Fruit fly (Drosophila melanogaster): Measurements from ENCODE around the gene CG42264.

The CG42264 gene

DNA sequence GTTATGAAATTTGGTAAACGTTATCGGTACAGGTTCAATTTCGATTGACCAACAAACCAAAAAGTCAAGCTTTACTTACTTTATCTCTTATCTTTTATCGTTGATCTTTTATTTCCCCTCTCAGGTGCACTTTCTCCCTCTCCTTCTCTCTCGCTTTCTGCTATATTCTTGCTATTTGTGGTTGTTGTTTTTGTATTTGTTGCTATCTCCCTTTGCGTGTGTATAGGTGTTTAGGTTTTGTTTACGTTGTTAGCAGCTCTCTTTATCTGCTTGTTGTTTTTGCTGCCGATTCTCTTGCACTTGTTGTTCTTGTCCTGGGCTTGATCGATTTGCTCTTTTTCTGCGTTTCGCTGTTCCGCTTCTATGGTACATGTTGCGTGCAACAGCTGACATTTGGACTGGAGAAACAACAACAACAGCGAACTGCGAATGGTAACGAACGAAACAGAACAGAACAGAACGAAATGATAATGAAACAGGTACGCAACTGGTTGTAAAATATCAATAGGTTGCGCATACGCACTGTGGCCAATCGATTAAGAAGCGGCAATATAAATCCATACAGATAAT, 32.1 kb downstream of the CG42264 start:
- no peak for TF ChIP-seq CG17801 (GFP tag; optimal IDR thresholded peaks at IDR 0.05; ENCODE audit: partially characterized antibody)

DNA sequence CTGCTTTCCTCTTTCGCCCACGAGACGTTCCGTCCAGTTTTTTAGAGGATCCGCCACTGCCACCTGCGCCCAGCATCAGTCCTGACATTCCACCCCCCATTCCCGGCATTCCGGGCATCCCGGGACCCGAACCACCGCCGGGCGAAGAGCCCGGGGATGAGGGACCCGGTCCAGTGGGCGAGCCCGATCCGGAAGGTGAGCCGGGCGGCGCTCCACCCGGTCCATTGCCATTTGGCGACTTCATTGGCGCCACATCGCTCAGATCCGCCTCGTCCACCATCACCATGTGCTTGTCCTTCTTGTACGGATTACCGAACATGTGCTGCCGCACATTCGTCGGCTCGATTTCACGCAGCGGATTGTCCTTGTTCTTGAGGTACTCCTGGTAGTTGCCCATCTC, 34.8 kb downstream of the CG42264 start:
- no peak for TF ChIP-seq CG17801 (GFP tag; optimal IDR thresholded peaks at IDR 0.05; ENCODE audit: partially characterized antibody)

DNA sequence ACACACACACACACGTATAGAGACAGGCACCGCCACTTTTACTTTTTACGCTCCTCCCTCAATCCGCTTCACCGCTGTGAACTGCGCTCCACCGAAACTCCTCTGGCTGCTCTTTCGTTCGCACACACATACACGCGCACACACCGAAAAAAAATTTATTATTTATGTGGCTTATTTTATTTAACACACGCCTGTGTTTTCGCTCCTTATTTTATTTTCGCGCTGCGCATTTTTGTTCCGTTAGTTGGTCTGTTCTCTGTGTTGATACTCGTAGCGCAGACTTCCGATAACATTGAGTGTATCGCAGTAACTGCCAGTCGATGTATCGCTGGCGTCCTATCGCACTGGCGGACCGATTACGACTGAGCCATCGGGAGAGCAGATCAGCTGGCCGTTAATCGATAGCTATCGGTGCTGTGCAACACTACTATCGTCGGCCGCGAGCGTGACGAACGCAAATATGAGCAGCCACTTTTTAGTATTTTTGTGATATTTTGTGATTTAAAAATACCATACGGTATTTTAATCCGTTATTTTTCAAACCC, 38.7 kb downstream of the CG42264 start, which contains the start of gene Snx27:
Snx27 (minus strand) TSS at position 356 of the 545 bp plus-strand sequence.
- TF ChIP-seq CG17801 (GFP tag; optimal IDR thresholded peaks at IDR 0.05; ENCODE audit: partially characterized antibody), result peak; percentile 76

DNA sequence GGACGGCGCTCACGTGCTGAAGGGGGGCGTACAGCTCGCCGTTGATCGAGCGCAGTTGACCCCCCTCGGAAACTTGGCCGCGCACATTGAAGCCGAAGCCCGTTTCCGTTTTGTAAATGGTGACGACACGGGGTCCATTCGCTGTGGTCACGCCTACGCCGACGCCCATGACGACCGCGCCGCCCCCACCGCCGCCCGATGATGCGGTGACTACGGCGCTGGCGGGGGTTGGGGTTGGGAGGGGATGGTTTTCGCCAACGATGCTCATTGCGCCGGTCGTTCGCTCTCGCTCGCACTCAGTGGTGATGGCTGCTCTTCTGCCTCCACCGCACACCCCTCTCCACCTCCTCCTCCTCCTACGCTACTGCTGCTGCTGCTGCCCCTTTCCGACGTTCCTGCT, 39.3 kb downstream of the CG42264 start:
- no peak for TF ChIP-seq CG17801 (GFP tag; optimal IDR thresholded peaks at IDR 0.05; ENCODE audit: partially characterized antibody)

DNA sequence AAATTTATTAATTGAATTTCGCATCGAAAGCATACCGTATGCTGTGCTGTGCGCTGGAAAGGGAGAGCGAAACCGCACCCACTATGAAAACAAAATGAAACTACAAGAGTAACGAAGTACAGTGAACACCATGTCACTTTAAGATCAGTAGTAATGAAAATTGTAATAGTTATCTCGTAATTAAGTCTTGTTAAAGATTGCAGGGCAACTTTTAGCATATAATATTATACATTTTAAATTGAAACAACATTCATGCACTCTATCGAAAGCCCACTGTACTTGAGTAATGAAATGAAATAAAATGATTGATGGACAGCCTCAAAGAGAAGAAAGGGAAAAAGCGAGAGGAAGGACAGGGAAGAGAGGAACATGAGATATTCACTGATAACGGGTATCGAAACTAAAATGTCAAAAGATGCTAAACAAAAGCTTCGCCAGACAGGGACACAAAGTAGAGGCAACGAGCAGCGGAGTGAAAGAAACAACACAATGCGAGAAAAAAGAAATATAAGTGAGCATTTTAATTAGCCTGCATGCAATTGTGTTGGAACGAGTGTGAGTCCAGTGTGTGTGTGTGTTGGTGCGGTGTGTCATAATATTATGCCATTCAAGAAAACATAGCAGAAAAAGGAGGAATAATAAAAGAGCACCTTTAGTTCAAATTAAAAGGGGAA, 41.0 kb downstream of the CG42264 start:
- TF ChIP-seq CG17801 (GFP tag; optimal IDR thresholded peaks at IDR 0.05; ENCODE audit: partially characterized antibody), result peak; percentile 97

DNA sequence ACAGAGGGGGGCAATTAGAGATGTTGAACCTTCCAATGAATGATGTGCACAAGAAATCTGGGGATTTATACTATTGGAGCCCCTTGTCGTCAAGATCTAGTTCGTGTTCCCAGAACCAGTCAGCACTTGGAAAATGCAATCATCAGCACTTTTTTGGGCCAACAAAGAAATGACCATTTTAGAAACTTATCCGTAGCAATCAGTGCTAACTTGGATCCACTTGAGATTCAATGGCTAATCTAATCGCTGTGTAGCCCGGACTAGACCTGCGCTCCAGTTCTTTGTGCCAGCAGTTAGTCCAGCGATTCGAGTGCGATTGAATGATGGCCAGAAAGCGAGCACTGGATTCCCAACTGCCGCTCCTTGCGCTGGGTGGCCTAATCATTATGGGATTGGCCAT, 44.0 kb downstream of the CG42264 start, which contains the start of gene CG15773:
CG15773 (plus strand) TSS at position 301 of the 400 bp plus-strand sequence.
- no peak for TF ChIP-seq CG17801 (GFP tag; optimal IDR thresholded peaks at IDR 0.05; ENCODE audit: partially characterized antibody)

DNA sequence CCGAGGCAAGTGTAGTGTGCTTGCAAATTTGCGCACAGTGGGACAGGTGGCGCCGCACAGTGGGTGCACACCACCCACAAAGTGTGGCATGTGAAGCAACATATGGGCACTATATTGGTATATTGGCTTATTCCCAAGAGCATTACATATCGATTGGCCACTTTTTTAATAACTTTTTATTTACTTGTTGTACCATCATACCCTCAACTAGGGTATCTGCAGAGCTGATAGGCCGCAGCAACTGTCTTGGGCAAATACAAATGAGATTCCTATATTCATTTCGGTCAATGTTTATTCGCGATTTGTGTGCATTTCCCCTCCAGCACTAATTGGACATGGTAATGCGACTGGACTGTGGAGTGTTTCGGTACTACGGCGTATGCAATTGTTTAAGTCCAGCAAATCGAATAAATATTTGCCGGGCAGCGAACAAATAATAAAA, 51.7 kb downstream of the CG42264 start:
- no peak for TF ChIP-seq CG17801 (GFP tag; optimal IDR thresholded peaks at IDR 0.05; ENCODE audit: partially characterized antibody)

DNA sequence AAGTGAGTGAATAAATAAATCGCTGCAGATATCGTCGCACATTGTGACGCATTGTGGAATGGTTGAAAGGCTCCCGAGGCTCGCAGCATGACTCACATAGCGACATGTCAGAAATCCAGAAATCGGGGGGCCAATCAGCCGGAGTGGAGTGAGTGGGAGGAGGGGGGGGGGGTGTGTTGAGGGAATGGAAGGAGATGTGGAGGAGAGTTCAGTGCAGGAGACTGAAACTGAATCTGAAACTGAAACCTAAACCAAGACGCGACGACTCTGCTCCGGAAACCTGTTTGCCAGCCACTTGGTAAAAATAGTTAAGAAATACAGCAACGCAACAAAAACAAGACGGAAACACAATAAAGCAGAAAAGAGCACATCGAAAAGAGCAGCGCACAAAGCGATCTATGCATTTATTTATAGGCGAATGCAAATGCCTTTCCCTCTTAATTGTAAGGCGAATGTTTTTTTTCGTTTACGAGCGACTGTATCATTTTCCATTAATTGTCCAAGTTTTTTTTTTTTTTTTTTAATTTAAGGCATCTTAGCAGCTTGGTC, 52.2 kb downstream of the CG42264 start:
- no peak for TF ChIP-seq CG17801 (GFP tag; optimal IDR thresholded peaks at IDR 0.05; ENCODE audit: partially characterized antibody)

DNA sequence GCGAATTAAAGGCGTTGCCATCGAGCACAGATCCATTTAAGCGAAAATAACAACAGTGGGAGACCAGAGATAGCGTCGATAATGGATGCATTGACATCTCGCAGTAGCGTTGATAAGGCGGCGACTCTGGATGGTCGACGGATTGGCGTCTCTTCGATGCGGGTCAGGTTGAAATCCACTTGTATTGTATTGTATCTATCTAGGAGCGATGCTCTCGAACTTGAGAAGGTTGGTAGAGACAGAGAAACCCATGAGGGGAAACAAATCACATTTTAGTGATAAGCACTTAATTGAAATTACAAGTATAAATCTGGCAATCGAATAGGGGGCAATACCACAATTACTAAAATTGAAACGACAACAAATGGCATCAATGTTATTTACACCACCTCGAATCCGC, 52.9 kb downstream of the CG42264 start:
- TF ChIP-seq CG17801 (GFP tag; optimal IDR thresholded peaks at IDR 0.05; ENCODE audit: partially characterized antibody), result no peak
